Fruit fly (Drosophila melanogaster) whole organism, embryonic: ENCODE results near the gene Noc2.

Experiments
- Adf1 ChIP-seq: fragments of 200-800 bp; sonication (Bioruptor generic); IDR thresholded peaks from 2 replicates; pipeline ENCODE4 v1.3.6; 2022; ENCODE audit warnings: missing biosample characterization, missing genetic modification characterization
- Atf3 ChIP-seq: fragments of 200-800 bp; sonication (Bioruptor generic); optimal IDR thresholded peaks from 3 replicates; lab custom pipeline; 2016; ENCODE audit warnings: missing biosample characterization, missing genetic modification characterization
- B-H2 ChIP-seq: fragments of 200-800 bp; sonication (Bioruptor generic); optimal IDR thresholded peaks from 2 replicates; lab custom pipeline; 2018; ENCODE audit warnings: missing biosample characterization, mild to moderate bottlenecking, missing genetic modification characterization
- BEAF-32 ChIP-seq: fragments of 200-800 bp; sonication (Bioruptor generic); optimal IDR thresholded peaks from 3 replicates; lab custom pipeline; 2017; ENCODE audit warnings: missing biosample characterization, missing genetic modification characterization, mild to moderate bottlenecking, moderate library complexity, missing genetic modification reagents
- CG1024 ChIP-seq: fragments of 200-800 bp; sonication (Bioruptor generic); IDR thresholded peaks from 2 replicates; pipeline ENCODE4 v1.3.6; 2022; ENCODE audit warnings: missing biosample characterization, missing genetic modification characterization
- CG10321 ChIP-seq: fragments of 200-800 bp; sonication (Bioruptor generic); IDR thresholded peaks from 2 replicates; pipeline ENCODE4 v1.3.6; 2022; ENCODE audit warnings: missing biosample characterization, missing genetic modification characterization
- CG10431 ChIP-seq: fragments of 200-800 bp; sonication (Bioruptor generic); optimal IDR thresholded peaks from 3 replicates; lab custom pipeline; 2018; ENCODE audit warnings: missing biosample characterization, mild to moderate bottlenecking, missing genetic modification characterization
- CG10654 ChIP-seq: fragments of 200-800 bp; sonication (Bioruptor generic); optimal IDR thresholded peaks from 2 replicates; lab custom pipeline; 2016; ENCODE audit warnings: missing biosample characterization, missing genetic modification characterization
- CG12155 ChIP-seq: fragments of 200-800 bp; sonication (Bioruptor generic); optimal IDR thresholded peaks from 3 replicates; lab custom pipeline; 2016; ENCODE audit warnings: missing biosample characterization, missing genetic modification characterization
- CG13894 ChIP-seq: fragments of 200-800 bp; sonication (Bioruptor generic); optimal IDR thresholded peaks from 3 replicates; lab custom pipeline; 2018; ENCODE audit warnings: missing biosample characterization, mild to moderate bottlenecking, missing genetic modification characterization, moderate library complexity
- CG14710 ChIP-seq: fragments of 200-800 bp; sonication (Bioruptor generic); optimal IDR thresholded peaks from 3 replicates; lab custom pipeline; 2019; ENCODE audit warnings: missing biosample characterization, mild to moderate bottlenecking, missing genetic modification characterization, moderate library complexity
- CG15479 ChIP-seq: fragments of 200-800 bp; sonication (Bioruptor generic); optimal IDR thresholded peaks from 3 replicates; lab custom pipeline; 2019; ENCODE audit warnings: missing biosample characterization, mild to moderate bottlenecking, missing genetic modification characterization, moderate library complexity
- CG16813 ChIP-seq: fragments of 200-800 bp; sonication (Bioruptor generic); IDR thresholded peaks from 3 replicates; pipeline ENCODE4 v1.3.6; 2022; ENCODE audit warnings: missing biosample characterization, missing genetic modification characterization; ENCODE audit not compliant: partially characterized antibody
- CG16815 ChIP-seq: fragments of 200-800 bp; sonication (Bioruptor generic); optimal IDR thresholded peaks from 3 replicates; lab custom pipeline; 2017; ENCODE audit warnings: missing biosample characterization, mild to moderate bottlenecking, missing genetic modification characterization
- CG17186 ChIP-seq: fragments of 200-800 bp; sonication (Bioruptor generic); optimal IDR thresholded peaks from 3 replicates; lab custom pipeline; 2017; ENCODE audit warnings: missing biosample characterization, missing genetic modification reagents, missing genetic modification characterization
- CG18476 ChIP-seq: fragments of 200-800 bp; sonication (Bioruptor generic); optimal IDR thresholded peaks from 2 replicates; lab custom pipeline; 2016; ENCODE audit warnings: missing biosample characterization, mild to moderate bottlenecking, missing genetic modification characterization
- CG30020 ChIP-seq: fragments of 200-800 bp; optimal IDR thresholded peaks from 2 replicates; lab custom pipeline; 2019; ENCODE audit warnings: missing biosample characterization, mild to moderate bottlenecking, missing genetic modification characterization, moderate library complexity
- CG32532 ChIP-seq: fragments of 200-800 bp; sonication (Bioruptor generic); IDR thresholded peaks from 2 replicates; pipeline ENCODE4 v1.3.6; 2022; ENCODE audit warnings: missing biosample characterization, missing genetic modification characterization
- CG3407 ChIP-seq: fragments of 200-800 bp; sonication (Bioruptor generic); optimal IDR thresholded peaks from 2 replicates; lab custom pipeline; 2018; ENCODE audit warnings: missing biosample characterization, mild to moderate bottlenecking, missing genetic modification characterization
- CG4424 ChIP-seq: fragments of 200-800 bp; sonication (Bioruptor generic); optimal IDR thresholded peaks from 3 replicates; lab custom pipeline; 2016; ENCODE audit warnings: missing biosample characterization, missing genetic modification characterization
- CG4730 ChIP-seq: fragments of 200-800 bp; sonication (Bioruptor generic); IDR thresholded peaks from 2 replicates; pipeline ENCODE4 v1.3.6; 2022; ENCODE audit warnings: missing biosample characterization, missing genetic modification characterization
- CG6272 ChIP-seq: fragments of 200-800 bp; sonication (Bioruptor generic); IDR thresholded peaks from 2 replicates; pipeline ENCODE4 v1.3.6; 2022; ENCODE audit warnings: missing biosample characterization, missing genetic modification characterization
- CG6683 ChIP-seq: fragments of 200-800 bp; sonication (Bioruptor generic); optimal IDR thresholded peaks from 2 replicates; lab custom pipeline; 2017; ENCODE audit warnings: missing biosample characterization, mild to moderate bottlenecking, missing genetic modification characterization, missing genetic modification reagents
- CG6765 ChIP-seq: fragments of 200-800 bp; sonication (Bioruptor generic); optimal IDR thresholded peaks from 3 replicates; lab custom pipeline; 2017; ENCODE audit warnings: missing biosample characterization, mild to moderate bottlenecking, missing genetic modification characterization
- CG7987 ChIP-seq: fragments of 200-800 bp; sonication (Bioruptor generic); optimal IDR thresholded peaks from 2 replicates; lab custom pipeline; 2018; ENCODE audit warnings: missing biosample characterization, mild to moderate bottlenecking, missing genetic modification characterization, moderate library complexity
- CHES-1-like ChIP-seq: fragments of 200-800 bp; sonication (Bioruptor generic); optimal IDR thresholded peaks from 2 replicates; lab custom pipeline; 2016; ENCODE audit warnings: missing biosample characterization, missing genetic modification characterization
- D ChIP-seq, 2 experiments: fragments of 200-800 bp in 1 of 2; fragments of >200 bp in 1 of 2; sonication (Bioruptor generic) in 1 of 2; optimal IDR thresholded peaks; 2 replicates in 1 of 2; 3 replicates in 1 of 2; lab custom pipeline; 2017; ENCODE audit warnings: mild to moderate bottlenecking in 1 of 2, missing biosample characterization in 1 of 2, missing genetic modification characterization in 1 of 2, missing genetic modification reagents in 1 of 2
- Dek ChIP-seq: fragments of 200-800 bp; sonication (Bioruptor generic); optimal IDR thresholded peaks from 3 replicates; lab custom pipeline; 2019; ENCODE audit warnings: missing biosample characterization, mild to moderate bottlenecking, missing genetic modification characterization, moderate library complexity
- E2f2 ChIP-seq: fragments of 200-800 bp; sonication (Bioruptor generic); IDR thresholded peaks from 2 replicates; pipeline ENCODE4 v1.3.6; 2022; ENCODE audit warnings: missing biosample characterization, missing genetic modification characterization
- HLH3B ChIP-seq: fragments of 200-800 bp; sonication (Bioruptor generic); IDR thresholded peaks from 2 replicates; pipeline ENCODE4 v1.3.6; 2022; ENCODE audit warnings: missing biosample characterization, missing genetic modification characterization
- Hr3 ChIP-seq: fragments of 200-800 bp; sonication (Bioruptor generic); optimal IDR thresholded peaks from 3 replicates; lab custom pipeline; 2016; ENCODE audit warnings: missing biosample characterization, missing genetic modification characterization
- Max ChIP-seq: fragments of 200-800 bp; sonication (Bioruptor generic); optimal IDR thresholded peaks from 2 replicates; lab custom pipeline; 2016; ENCODE audit warnings: missing biosample characterization, mild to moderate bottlenecking, missing genetic modification characterization
- Nf-YB ChIP-seq: fragments of 200-800 bp; sonication (Bioruptor generic); optimal IDR thresholded peaks from 3 replicates; lab custom pipeline; 2019; ENCODE audit warnings: missing biosample characterization, mild to moderate bottlenecking, missing genetic modification characterization, moderate library complexity
- Sin3A ChIP-seq: fragments of >200 bp; optimal IDR thresholded peaks from 2 replicates; lab custom pipeline; 2018
- Ssrp ChIP-seq: fragments of 200-800 bp; sonication (Bioruptor generic); optimal IDR thresholded peaks from 2 replicates; lab custom pipeline; 2018; ENCODE audit warnings: missing biosample characterization, mild to moderate bottlenecking, missing genetic modification characterization, moderate library complexity
- YL-1 ChIP-seq: fragments of 200-800 bp; sonication (Bioruptor generic); optimal IDR thresholded peaks from 3 replicates; lab custom pipeline; 2017; ENCODE audit warnings: missing biosample characterization, mild to moderate bottlenecking, missing genetic modification characterization
- cas ChIP-seq: fragments of 200-800 bp; sonication (Bioruptor generic); IDR thresholded peaks from 2 replicates; pipeline ENCODE4 v1.3.6; 2022; ENCODE audit warnings: missing biosample characterization, missing genetic modification characterization
- cato ChIP-seq: fragments of 200-800 bp; sonication (Bioruptor generic); optimal IDR thresholded peaks from 2 replicates; lab custom pipeline; 2016; ENCODE audit warnings: missing biosample characterization, missing genetic modification characterization, borderline replicate concordance
- da ChIP-seq: fragments of 200-800 bp; sonication (Bioruptor generic); optimal IDR thresholded peaks from 2 replicates; lab custom pipeline; 2016; ENCODE audit warnings: missing biosample characterization, missing genetic modification characterization
- dan ChIP-seq: fragments of 200-800 bp; sonication (Bioruptor generic); IDR thresholded peaks from 2 replicates; pipeline ENCODE4 v1.3.6; 2022; ENCODE audit warnings: missing biosample characterization, missing genetic modification characterization
- en ChIP-seq: fragments of 200-800 bp; sonication (Bioruptor generic); optimal IDR thresholded peaks from 2 replicates; lab custom pipeline; 2016; ENCODE audit warnings: missing biosample characterization, missing genetic modification characterization
- ewg ChIP-seq: fragments of 200-800 bp; sonication (Bioruptor generic); optimal IDR thresholded peaks from 3 replicates; lab custom pipeline; 2017; ENCODE audit warnings: mild to moderate bottlenecking, missing biosample characterization, missing genetic modification reagents, missing genetic modification characterization
- fd102C ChIP-seq: fragments of 200-800 bp; sonication (Bioruptor generic); optimal IDR thresholded peaks from 2 replicates; lab custom pipeline; 2018; ENCODE audit warnings: missing biosample characterization, mild to moderate bottlenecking, missing genetic modification characterization, moderate library complexity
- fru ChIP-seq: fragments of >200 bp; optimal IDR thresholded peaks from 2 replicates; lab custom pipeline; 2017
- gt ChIP-seq: fragments of 200-800 bp; sonication (Bioruptor generic); IDR thresholded peaks from 2 replicates; pipeline ENCODE4 v1.3.6; 2022; ENCODE audit warnings: missing biosample characterization, missing genetic modification characterization
- her ChIP-seq: fragments of 200-800 bp; sonication (Bioruptor generic); optimal IDR thresholded peaks from 2 replicates; lab custom pipeline; 2016; ENCODE audit warnings: missing biosample characterization, missing genetic modification characterization
- repo ChIP-seq: fragments of 200-800 bp; sonication (Bioruptor generic); optimal IDR thresholded peaks from 2 replicates; lab custom pipeline; 2016; ENCODE audit warnings: missing biosample characterization, missing genetic modification characterization
- row ChIP-seq: fragments of 200-800 bp; sonication (Bioruptor generic); IDR thresholded peaks from 3 replicates; pipeline ENCODE4 v1.3.6; 2022; ENCODE audit warnings: missing biosample characterization, missing genetic modification characterization
- sisA ChIP-seq: fragments of 200-800 bp; sonication (Bioruptor generic); IDR thresholded peaks from 2 replicates; pipeline ENCODE4 v1.3.6; 2022; ENCODE audit warnings: missing biosample characterization, missing genetic modification characterization
- stwl ChIP-seq: fragments of 200-800 bp; sonication (Bioruptor generic); optimal IDR thresholded peaks from 3 replicates; lab custom pipeline; 2018; ENCODE audit warnings: missing biosample characterization, mild to moderate bottlenecking, missing genetic modification characterization, moderate library complexity
- sug ChIP-seq: fragments of 200-800 bp; optimal IDR thresholded peaks from 2 replicates; lab custom pipeline; 2019; ENCODE audit warnings: missing biosample characterization, mild to moderate bottlenecking, missing genetic modification characterization, moderate library complexity

Noc2 gene

DNA sequence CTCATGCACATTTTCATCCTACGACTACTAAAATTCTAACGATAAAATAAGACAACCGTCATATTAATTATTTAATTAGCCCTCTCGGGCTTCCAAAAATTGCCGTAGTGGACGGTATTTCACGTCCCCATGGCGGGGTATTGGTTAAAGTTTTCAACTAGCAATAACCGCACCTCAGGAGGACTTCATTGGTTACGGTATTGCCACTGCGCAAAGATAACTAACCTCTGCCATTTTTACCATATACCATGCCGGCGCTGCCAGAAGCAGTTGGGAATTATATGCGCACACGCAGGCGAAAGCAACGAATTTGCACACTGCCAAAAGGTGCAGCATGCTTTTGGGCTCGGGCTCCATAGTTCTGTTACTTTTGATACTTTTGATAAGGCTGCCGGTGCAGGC is 51.5 kb downstream of the Noc2 start (continued):
- TF ChIP-seq cas (GFP tag; lab: Robert Waterston, UW) (0 out of 2 replicates have a peak, but pooled peaks have one; percentile 38), Dek (tag; lab: Kevin White, UChicago) (peak; percentile 36), CG6272 (GFP tag; lab: Robert Waterston, UW) (peak; percentile 42; the same call in 1 of the 2 replicates), stwl (tag; lab: Kevin White, UChicago) (no peak), CG32532 (GFP tag; lab: Robert Waterston, UW) (no peak; the same call in none of the 2 replicates), Max (GFP tag; lab: Kevin White, UChicago) (no peak), CG4424 (GFP tag; lab: Kevin White, UChicago) (peak; percentile 2), HLH3B (GFP tag; lab: Robert Waterston, UW) (no peak; the same call in 1 of the 2 replicates), CG18476 (GFP tag; lab: Kevin White, UChicago) (no peak), CG16815 (GFP tag; lab: Kevin White, UChicago) (peak; percentile 5), E2f2 (no peak), CG15479 (GFP tag; lab: Kevin White, UChicago) (peak; percentile 21), CG14710 (tag; lab: Kevin White, UChicago) (peak; percentile 21), CHES-1-like (peak; percentile 40), YL-1 (GFP tag; lab: Kevin White, UChicago) (no peak), dan (GFP tag; lab: Robert Waterston, UW) (no peak), CG3407 (GFP tag; lab: Kevin White, UChicago) (peak; percentile 31), CG1024 (peak; percentile 42; the same call in 1 of the 2 replicates), repo (GFP tag; lab: Kevin White, UChicago) (peak; percentile 46), CG7987 (GFP tag; lab: Kevin White, UChicago) (no peak), CG10654 (GFP tag; lab: Kevin White, UChicago) (peak; percentile 12), sisA (peak; percentile 22; the same call in 1 of the 2 replicates), fd102C (GFP tag; lab: Kevin White, UChicago) (peak; percentile 32), Nf-YB (GFP tag; lab: Kevin White, UChicago) (no peak), Atf3 (GFP tag; lab: Kevin White, UChicago) (peak; percentile 3), Adf1 (GFP tag; lab: Robert Waterston, UW) (0 out of 2 replicates have a peak, but pooled peaks have one; percentile 15), Sin3A (no peak), CG10431 (GFP tag; lab: Kevin White, UChicago) (peak; percentile 22), row (GFP tag; lab: Robert Waterston, UW) (0 out of 3 replicates have a peak, but pooled peaks have one; percentile 10), CG10321 (GFP tag; lab: Robert Waterston, UW) (no peak), CG17186 (GFP tag; lab: Kevin White, UChicago) (no peak), fru (lab: Kevin White, UChicago) (no peak), CG6765 (GFP tag; lab: Kevin White, UChicago) (no peak), CG30020 (tag; lab: Kevin White, UChicago) (no peak), CG4730 (no peak), Hr3 (no peak), gt (GFP tag; lab: Robert Waterston, UW) (no peak), her (GFP tag; lab: Kevin White, UChicago) (peak; percentile 49), CG16813 (GFP tag; lab: Robert Waterston, UW) (peak; percentile 32; the same call in 1 of the 3 replicates), ewg (GFP tag; lab: Kevin White, UChicago) (peak; percentile 54), CG13894 (tag; lab: Kevin White, UChicago) (peak; percentile 61), BEAF-32 (GFP tag; lab: Kevin White, UChicago) (no peak), cato (no peak), CG6683 (no peak), CG12155 (GFP tag; lab: Kevin White, UChicago) (peak; percentile 32), B-H2 (GFP tag; lab: Kevin White, UChicago) (peak; percentile 22), da (GFP tag; lab: Kevin White, UChicago) (no peak), en (GFP tag; lab: Kevin White, UChicago) (no peak), Ssrp (tag; lab: Kevin White, UChicago) (no peak), D (optimal IDR thresholded peaks at IDR 0.05; lab: Kevin White, UChicago) (no peak), D (GFP tag; optimal IDR thresholded peaks at IDR 0.05; lab: Kevin White, UChicago) (no peak), sug (peak; percentile 64)
